Worm (Caenorhabditis elegans): ENCODE data around the gene Y49F6C.2.

Y49F6C.2 gene

DNA sequence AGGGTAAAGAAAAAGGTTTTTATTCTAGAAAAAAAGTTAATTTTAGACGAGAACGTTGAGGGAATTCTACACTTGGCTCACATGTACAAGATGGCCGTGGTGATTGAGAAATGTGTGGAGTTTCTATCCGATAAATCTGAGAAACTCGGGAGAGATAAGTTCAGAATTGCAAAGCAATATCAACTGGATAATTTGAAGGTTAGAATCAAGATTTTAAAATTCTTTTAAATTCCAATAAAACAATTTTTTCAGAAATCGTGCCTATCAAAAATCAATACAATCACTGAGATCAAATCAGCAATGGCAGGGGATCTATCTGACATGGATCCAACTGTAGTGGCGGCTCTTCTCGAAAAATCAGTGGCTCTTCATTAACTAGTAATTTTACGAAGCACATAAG lies at the start of gene Y49F6C.2:
Gene Y49F6C.2 (plus strand): TSS at position 301 of the 400 bp plus-strand sequence.
- TF ChIP-seq attf-4 (tag; optimal IDR thresholded peaks at IDR 0.05) (no peak), tra-1 (GFP tag; IDR thresholded peaks at IDR 0.05) (no peak), ceh-62 (tag; optimal IDR thresholded peaks at IDR 0.05) (no peak), hif-1 (tag; optimal IDR thresholded peaks at IDR 0.05) (no peak), lin-13 (GFP tag; optimal IDR thresholded peaks at IDR 0.05) (no peak), nhr-111 (GFP tag; optimal IDR thresholded peaks at IDR 0.05) (no peak), F26F4.8 (GFP tag; conservative IDR thresholded peaks at IDR 0.05) (no peak), madf-9 (GFP tag; conservative IDR thresholded peaks at IDR 0.05) (no peak), mdt-29 (GFP tag; IDR thresholded peaks at IDR 0.05) (no peak), F37D6.2 (tag; optimal IDR thresholded peaks at IDR 0.05) (no peak)

DNA sequence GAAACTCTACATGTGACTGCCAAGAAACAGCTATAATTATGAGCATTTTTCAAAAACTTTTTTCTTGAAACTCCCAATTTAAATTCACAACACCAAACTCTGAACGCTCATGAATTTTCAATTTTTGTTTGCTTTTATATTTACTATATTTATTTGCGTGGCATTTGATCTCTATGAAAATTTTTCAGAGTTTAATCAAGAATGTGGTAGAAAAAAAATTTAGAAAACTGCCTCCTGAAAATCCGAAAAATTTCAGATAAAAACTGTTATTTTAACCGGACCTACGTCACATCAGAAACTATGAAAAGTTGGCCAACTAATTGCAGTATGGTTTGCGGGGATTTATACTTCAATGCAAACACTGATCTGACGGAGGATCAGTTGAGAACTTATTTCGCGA lies 46.3 kb upstream of the Y49F6C.2 start, which contains the start of gene irld-27:
Gene irld-27 (plus strand): TSS at position 301 of the 400 bp plus-strand sequence.
- TF ChIP-seq mes-2 (tag; optimal IDR thresholded peaks at IDR 0.05; ENCODE audit: poor library complexity, severe bottlenecking) (no peak), lin-39 (tag; optimal IDR thresholded peaks at IDR 0.05) (no peak), daf-16 (GFP tag; optimal IDR thresholded peaks at IDR 0.05) (no peak), daf-16 (tag; optimal IDR thresholded peaks at IDR 0.05) (no peak), pha-4 (GFP tag; IDR thresholded peaks at IDR 0.05) (no peak), pha-4 (tag; optimal IDR thresholded peaks at IDR 0.05) (no peak), zip-2 (tag; optimal IDR thresholded peaks at IDR 0.05) (no peak), snpc-4 (tag; optimal IDR thresholded peaks at IDR 0.05) (no peak), ztf-7 (tag; optimal IDR thresholded peaks at IDR 0.05) (no peak), lin-13 (GFP tag; optimal IDR thresholded peaks at IDR 0.05) (no peak), nhr-11 (tag; optimal IDR thresholded peaks at IDR 0.05) (no peak), snpc-1.2 (GFP tag; IDR thresholded peaks at IDR 0.05) (no peak), F37D6.2 (tag; optimal IDR thresholded peaks at IDR 0.05) (no peak), ceh-32 (tag; optimal IDR thresholded peaks at IDR 0.05; ENCODE audit: poor library complexity) (no peak), jun-1 (tag; optimal IDR thresholded peaks at IDR 0.05) (no peak), ceh-28 (tag; optimal IDR thresholded peaks at IDR 0.05) (no peak), spr-1 (tag; optimal IDR thresholded peaks at IDR 0.05) (no peak), nhr-28 (tag; optimal IDR thresholded peaks at IDR 0.05) (no peak), F49E8.2 (tag; optimal IDR thresholded peaks at IDR 0.05; ENCODE audit: borderline replicate concordance) (no peak), unc-62 (GFP tag; optimal IDR thresholded peaks at IDR 0.05 in 1 of 2) (no peak), unc-62 (tag; optimal IDR thresholded peaks at IDR 0.05) (no peak), nhr-102 (tag; optimal IDR thresholded peaks at IDR 0.05) (no peak), daf-8 (GFP tag; IDR thresholded peaks at IDR 0.05) (no peak)

DNA sequence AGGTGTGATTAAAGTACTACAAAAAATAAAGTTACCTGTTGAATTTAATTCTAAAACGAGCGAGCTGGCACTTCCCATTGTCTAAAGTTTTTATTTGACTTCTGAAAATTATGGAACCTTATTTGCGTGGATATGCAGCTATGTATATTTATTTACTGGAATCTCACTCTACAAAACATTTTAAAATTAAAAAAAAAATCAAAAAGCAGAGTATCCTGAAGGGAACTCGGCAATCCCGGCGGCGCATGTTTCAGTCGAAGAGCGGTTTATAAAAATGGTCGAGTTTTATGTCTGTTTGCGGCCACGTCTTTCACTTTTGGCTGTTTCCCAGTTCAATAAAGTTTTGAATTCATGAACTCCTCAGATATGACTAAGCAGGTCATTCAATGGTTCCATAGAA lies 41.3 kb upstream of the Y49F6C.2 start, which contains the start of gene F14D2.19:
Gene F14D2.19 (minus strand): TSS at position 101 of the 400 bp plus-strand sequence.
- TF ChIP-seq lin-1 (GFP tag; IDR thresholded peaks at IDR 0.05) (no peak), nhr-10 (tag; optimal IDR thresholded peaks at IDR 0.05) (no peak), pqm-1 (tag; optimal IDR thresholded peaks at IDR 0.05) (no peak), mep-1 (tag; optimal IDR thresholded peaks at IDR 0.05) (no peak), zag-1 (tag; optimal IDR thresholded peaks at IDR 0.05) (no peak), dmd-8 (GFP tag; IDR thresholded peaks at IDR 0.05) (no peak), hlh-30 (tag; optimal IDR thresholded peaks at IDR 0.05; ENCODE audit: insufficient read depth) (no peak), ztf-7 (tag; optimal IDR thresholded peaks at IDR 0.05) (no peak), ces-1 (GFP tag; optimal IDR thresholded peaks at IDR 0.05) (no peak), ztf-11 (tag; optimal IDR thresholded peaks at IDR 0.05) (no peak), nhr-77 (tag; optimal IDR thresholded peaks at IDR 0.05) (no peak), vab-7 (GFP tag; IDR thresholded peaks at IDR 0.05) (no peak), ZK546.5 (tag; optimal IDR thresholded peaks at IDR 0.05) (no peak), unc-62 (GFP tag; optimal IDR thresholded peaks at IDR 0.05 in 1 of 2) (no peak), unc-62 (tag; optimal IDR thresholded peaks at IDR 0.05) (no peak), ceh-20 (GFP tag; IDR thresholded peaks at IDR 0.05) (no peak), hlh-11 (tag; optimal IDR thresholded peaks at IDR 0.05) (no peak), nhr-41 (GFP tag; IDR thresholded peaks at IDR 0.05) (no peak), tag-97 (GFP tag; IDR thresholded peaks at IDR 0.05) (no peak), rbr-2 (tag; optimal IDR thresholded peaks at IDR 0.05) (no peak), dpl-1 (GFP tag; optimal IDR thresholded peaks at IDR 0.05) (no peak)

All from whole organism, L4 larva.